Worm (Caenorhabditis elegans) whole organism, young adult: ENCODE data around the gene cest-35.1.

Experiments
- F55B11.4 ChIP-seq: sonication (generic microtip); optimal IDR thresholded peaks from 2 replicates; lab custom pipeline; 2016; ENCODE audit warnings: missing compliant biosample characterization, missing genetic modification characterization, borderline replicate concordance; ENCODE audit not compliant: insufficient read depth
- Y56A3A.18 ChIP-seq: fragments of 200-800 bp; sonication (Bioruptor generic); IDR thresholded peaks from 2 replicates; pipeline ENCODE4 v1.3.6; 2022; ENCODE audit warnings: missing genetic modification reagents, missing genetic modification characterization, missing compliant biosample characterization
- akir-1 ChIP-seq: fragments of 200-800 bp; sonication (Bioruptor generic); optimal IDR thresholded peaks from 2 replicates; lab custom pipeline; 2018; ENCODE audit warnings: mild to moderate bottlenecking, missing genetic modification characterization, moderate library complexity, missing compliant biosample characterization
- cebp-1 ChIP-seq, 2 experiments: fragments of 200-800 bp in 1 of 2; sonication (Bioruptor generic) in 1 of 2; sonication (generic microtip) in 1 of 2; IDR thresholded peaks in 1 of 2; optimal IDR thresholded peaks in 1 of 2; 2 replicates each; pipeline versions ENCODE4 v1.3.6 to Lab custom; 2017 to 2022; ENCODE audit warnings: missing compliant biosample characterization in 2 of 2, missing genetic modification characterization in 2 of 2, mild to moderate bottlenecking in 1 of 2, missing genetic modification reagents in 1 of 2, moderate library complexity in 1 of 2
- ekl-4 ChIP-seq: fragments of 200-800 bp; sonication (Bioruptor generic); IDR thresholded peaks from 2 replicates; pipeline ENCODE4 v1.3.6; 2022; ENCODE audit warnings: missing genetic modification reagents, missing genetic modification characterization, missing compliant biosample characterization
- hrde-1 ChIP-seq: sonication (generic microtip); optimal IDR thresholded peaks from 2 replicates; lab custom pipeline; 2016; ENCODE audit warnings: missing genetic modification characterization, mild to moderate bottlenecking, missing compliant biosample characterization, moderate library complexity, missing genotype, missing genetic modification reagents, borderline replicate concordance
- let-526 ChIP-seq: fragments of 200-800 bp; sonication (Bioruptor generic); IDR thresholded peaks from 2 replicates; pipeline ENCODE4 v1.3.6; 2022; ENCODE audit warnings: missing genetic modification reagents, missing genetic modification characterization, missing compliant biosample characterization
- mxl-1 ChIP-seq: sonication (generic microtip); optimal IDR thresholded peaks from 2 replicates; lab custom pipeline; 2016; ENCODE audit warnings: missing genetic modification characterization, missing compliant biosample characterization
- sdz-38 ChIP-seq: sonication (generic microtip); optimal IDR thresholded peaks from 2 replicates; lab custom pipeline; 2016; ENCODE audit warnings: missing genotype, missing genetic modification characterization, missing compliant biosample characterization
- snpc-3.4 ChIP-seq: sonication (generic microtip); optimal IDR thresholded peaks from 2 replicates; lab custom pipeline; 2017; ENCODE audit warnings: missing genetic modification characterization, mild to moderate bottlenecking, missing compliant biosample characterization, antibody characterized with exemption, moderate library complexity, missing genotype, missing genetic modification reagents
- ztf-26 ChIP-seq: sonication (generic microtip); optimal IDR thresholded peaks from 2 replicates; lab custom pipeline; 2017; ENCODE audit warnings: missing genetic modification characterization, missing compliant biosample characterization

DNA sequence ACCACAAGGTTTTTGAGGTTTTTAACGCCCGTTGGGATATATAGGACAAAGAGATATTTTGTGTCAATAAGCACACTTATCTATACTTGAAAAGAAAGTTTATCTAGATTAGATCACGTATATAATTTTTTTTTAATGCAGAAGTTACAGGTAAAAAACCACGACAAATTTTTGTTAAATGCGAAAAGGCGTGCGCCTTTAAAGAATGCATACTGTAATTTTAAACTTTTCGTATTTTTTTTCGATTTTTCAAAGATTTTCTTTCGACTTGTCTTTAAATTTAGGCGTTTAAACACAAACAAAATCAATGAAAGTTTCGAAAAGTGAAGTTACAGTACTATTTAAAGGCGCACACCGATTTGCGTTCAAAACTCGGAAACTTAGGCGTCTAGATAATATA is 39.3 kb downstream of the cest-35.1 start:
- TF ChIP-seq ztf-26 (tag; lab: Kevin White, UChicago) = no peak
- no peak for TF ChIP-seq snpc-3.4
- no peak for TF ChIP-seq let-526 (GFP tag; lab: Robert Waterston, UW)
- TF ChIP-seq mxl-1 = no peak
- no peak for TF ChIP-seq F55B11.4 (tag; lab: Kevin White, UChicago)
- no peak for TF ChIP-seq akir-1 (GFP tag; lab: Kevin White, UChicago)
- no peak for TF ChIP-seq cebp-1 (GFP tag; IDR thresholded peaks at IDR 0.05; lab: Robert Waterston, UW)
- TF ChIP-seq cebp-1 (tag; optimal IDR thresholded peaks at IDR 0.05; lab: Kevin White, UChicago) = no peak
- no peak for TF ChIP-seq Y56A3A.18 (GFP tag; lab: Robert Waterston, UW)
- no peak for TF ChIP-seq hrde-1 (tag; lab: Kevin White, UChicago)
- TF ChIP-seq ekl-4 (GFP tag; lab: Robert Waterston, UW) = no peak
- TF ChIP-seq sdz-38 (tag; lab: Kevin White, UChicago) = no peak
